Worm (Caenorhabditis elegans) whole organism, L4/young adult: ENCODE data around the gene bath-46.

Experiments
- W03F9.2 ChIP-seq: fragments of 150-350 bp; optimal IDR thresholded peaks from 2 replicates; lab custom pipeline; 2014; ENCODE audit warnings: missing biosample characterization, missing genetic modification characterization
- him-1 ChIP-seq: sonication (generic microtip); optimal IDR thresholded peaks from 2 replicates; lab custom pipeline; 2016; ENCODE audit warnings: missing genotype, missing genetic modification reagents, missing genetic modification characterization, missing compliant biosample characterization

DNA sequence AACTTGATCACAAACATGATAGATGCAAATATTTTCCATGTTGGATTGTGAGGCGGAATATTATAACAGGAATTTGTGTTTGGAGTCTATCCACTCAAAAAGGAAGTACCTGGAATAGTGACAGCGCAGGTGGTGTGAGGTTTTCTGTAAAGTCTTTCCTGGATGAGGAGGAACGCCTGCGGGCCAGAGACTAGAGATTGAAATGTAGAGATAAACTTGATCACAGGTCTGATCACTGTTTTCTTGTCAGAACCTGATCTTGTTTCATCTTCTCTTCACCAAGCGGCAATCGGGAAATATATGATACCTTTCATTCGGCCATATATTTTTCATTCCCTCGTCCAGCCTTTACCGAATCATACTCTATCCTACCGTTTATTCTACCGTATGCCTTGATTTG lies 11.4 kb upstream of the bath-46 start, which contains the start of gene T07H3.8:
- TF ChIP-seq W03F9.2 (tag; lab: Kevin White, UChicago) (no peak), him-1 (tag; lab: Kevin White, UChicago) (no peak)
